Fruit fly (Drosophila melanogaster) whole organism: ENCODE results near the gene CG31689.

Source experiments
- CG8478 ChIP-seq: fragments of >200 bp; optimal IDR thresholded peaks from 2 replicates; lab custom pipeline; 2018; ENCODE audit warnings: inconsistent platforms
- pan ChIP-seq: fragments of >200 bp; optimal IDR thresholded peaks from 2 replicates; lab custom pipeline; 2017
- psq ChIP-seq: fragments of >200 bp; optimal IDR thresholded peaks from 2 replicates; lab custom pipeline; 2017

DNA sequence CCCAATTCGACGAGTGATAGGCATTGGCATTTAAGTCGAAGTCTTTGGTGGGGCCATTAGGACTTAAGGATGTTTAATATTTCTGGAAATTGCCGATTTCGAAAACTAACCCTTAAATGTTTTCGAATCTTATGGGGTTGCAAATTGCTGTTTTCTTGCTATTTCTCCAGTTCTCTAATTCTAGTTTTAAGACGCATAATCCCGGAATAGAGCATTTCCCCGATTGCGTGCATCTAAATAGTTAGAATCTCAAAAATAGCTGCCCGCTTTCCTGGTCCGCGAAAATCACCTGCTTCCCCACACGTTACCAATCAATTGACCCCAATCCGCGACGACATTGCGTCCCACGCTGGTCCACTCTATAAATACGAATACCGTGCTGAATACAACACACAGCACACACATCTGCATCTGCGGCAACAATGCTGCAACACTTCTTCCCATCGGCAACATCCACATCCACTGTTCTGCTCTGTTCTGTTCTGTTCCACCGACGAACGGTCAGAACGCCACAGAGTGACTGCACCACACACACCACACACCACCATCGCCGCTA, 26.5 kb downstream of the CG31689 start, which contains the start of gene Bacc:
- TF ChIP-seq psq, result no peak
- TF ChIP-seq pan (lab: Kevin White, UChicago), result no peak
- no peak for TF ChIP-seq CG8478 (lab: Kevin White, UChicago)
